Worm (Caenorhabditis elegans) whole organism, young adult: ENCODE results near the gene rpb-12.
A peak's percentile ranks its signal among the peaks of the same experiment; 100 is the strongest.

Experiments
- B0336.3 ChIP-seq: fragments of 200-800 bp; sonication (Bioruptor generic); IDR thresholded peaks from 2 replicates; pipeline ENCODE4 v1.3.6; 2022; ENCODE audit warnings: missing genetic modification characterization, missing compliant biosample characterization
- C17E4.6 ChIP-seq: fragments of 200-800 bp; sonication (Bioruptor generic); IDR thresholded peaks from 2 replicates; pipeline ENCODE4 v1.3.6; 2022; ENCODE audit warnings: missing genetic modification reagents, missing genetic modification characterization, missing compliant biosample characterization
- F10E7.11 ChIP-seq: sonication (generic microtip); optimal IDR thresholded peaks from 2 replicates; lab custom pipeline; 2017; ENCODE audit warnings: mild to moderate bottlenecking, missing genetic modification characterization, moderate library complexity, missing compliant biosample characterization
- K12H6.12 ChIP-seq: fragments of 200-800 bp; sonication (Bioruptor generic); optimal IDR thresholded peaks from 2 replicates; lab custom pipeline; 2018; ENCODE audit warnings: mild to moderate bottlenecking, missing genetic modification characterization, missing compliant biosample characterization
- T26A5.8 ChIP-seq: sonication (generic microtip); optimal IDR thresholded peaks from 2 replicates; lab custom pipeline; 2016; ENCODE audit warnings: missing genetic modification characterization, missing compliant biosample characterization
- Y56A3A.18 ChIP-seq: fragments of 200-800 bp; sonication (Bioruptor generic); IDR thresholded peaks from 2 replicates; pipeline ENCODE4 v1.3.6; 2022; ENCODE audit warnings: missing genetic modification reagents, missing genetic modification characterization, missing compliant biosample characterization
- Y95B8A.8 ChIP-seq: fragments of 200-800 bp; sonication (Bioruptor generic); IDR thresholded peaks from 2 replicates; pipeline ENCODE4 v1.3.6; 2022; ENCODE audit warnings: missing genetic modification reagents, missing genetic modification characterization, missing compliant biosample characterization
- ZK185.1 ChIP-seq: sonication (generic microtip); optimal IDR thresholded peaks from 2 replicates; lab custom pipeline; 2016; ENCODE audit warnings: mild to moderate bottlenecking, missing genetic modification characterization, missing compliant biosample characterization; ENCODE audit not compliant: poor library complexity, severe bottlenecking
- ama-1 ChIP-seq, 3 experiments: fragments of 150-350 bp in 1 of 3; sonication (generic microtip) in 2 of 3; optimal IDR thresholded peaks; 2 replicates each; lab custom pipeline; 2014 to 2018; ENCODE audit warnings: missing biosample characterization in 2 of 3, missing genetic modification characterization in 2 of 3, missing genetic modification reagents in 2 of 3
- atf-7 ChIP-seq: sonication (generic microtip); optimal IDR thresholded peaks from 2 replicates; lab custom pipeline; 2017; ENCODE audit warnings: mild to moderate bottlenecking, missing genetic modification characterization, missing compliant biosample characterization
- attf-5 ChIP-seq: fragments of 200-800 bp; sonication (Bioruptor generic); optimal IDR thresholded peaks from 2 replicates; lab custom pipeline; 2018; ENCODE audit warnings: mild to moderate bottlenecking, missing genetic modification characterization, missing compliant biosample characterization
- attf-6 ChIP-seq: fragments of 200-800 bp; sonication (Bioruptor generic); IDR thresholded peaks from 2 replicates; pipeline ENCODE4 v1.3.6; 2022; ENCODE audit warnings: missing genetic modification reagents, missing genetic modification characterization, missing compliant biosample characterization
- ceh-27 ChIP-seq: fragments of 200-800 bp; sonication (Bioruptor generic); optimal IDR thresholded peaks from 2 replicates; lab custom pipeline; 2018; ENCODE audit warnings: mild to moderate bottlenecking, missing genetic modification characterization, moderate library complexity, missing compliant biosample characterization
- ceh-40 ChIP-seq: fragments of 200-800 bp; sonication (Bioruptor generic); IDR thresholded peaks from 2 replicates; pipeline ENCODE4 v1.3.6; 2022; ENCODE audit warnings: missing genetic modification characterization, missing compliant biosample characterization
- ceh-91 ChIP-seq: fragments of 200-800 bp; sonication (Bioruptor generic); IDR thresholded peaks from 2 replicates; pipeline ENCODE4 v1.3.6; 2022; ENCODE audit warnings: missing genetic modification reagents, missing genetic modification characterization, missing compliant biosample characterization
- chd-7 ChIP-seq: sonication (generic microtip); optimal IDR thresholded peaks from 2 replicates; lab custom pipeline; 2016; ENCODE audit warnings: mild to moderate bottlenecking, missing genetic modification characterization, moderate library complexity, missing compliant biosample characterization
- dox-1 ChIP-seq: fragments of 200-800 bp; sonication (Bioruptor generic); IDR thresholded peaks from 2 replicates; pipeline ENCODE4 v1.3.6; 2022; ENCODE audit warnings: missing genetic modification reagents, missing genetic modification characterization, missing compliant biosample characterization
- dpff-1 ChIP-seq: sonication (generic microtip); optimal IDR thresholded peaks from 2 replicates; lab custom pipeline; 2017; ENCODE audit warnings: mild to moderate bottlenecking, missing genetic modification characterization, missing compliant biosample characterization
- efl-1 ChIP-seq: fragments of 150-350 bp; optimal IDR thresholded peaks from 2 replicates; lab custom pipeline; 2014; ENCODE audit warnings: missing biosample characterization, missing genetic modification reagents, missing genetic modification characterization
- egl-44 ChIP-seq: fragments of 200-800 bp; sonication (Bioruptor generic); IDR thresholded peaks from 2 replicates; pipeline ENCODE4 v1.3.6; 2022; ENCODE audit warnings: missing genetic modification reagents, missing genetic modification characterization, missing compliant biosample characterization
- egrh-3 ChIP-seq: fragments of 200-800 bp; sonication (Bioruptor generic); IDR thresholded peaks from 2 replicates; pipeline ENCODE4 v1.3.6; 2022; ENCODE audit warnings: missing genetic modification reagents, missing genetic modification characterization, missing compliant biosample characterization
- ets-4 ChIP-seq: fragments of 200-800 bp; sonication (Bioruptor generic); optimal IDR thresholded peaks from 2 replicates; lab custom pipeline; 2018; ENCODE audit warnings: mild to moderate bottlenecking, missing genetic modification characterization, missing compliant biosample characterization
- him-1 ChIP-seq: sonication (generic microtip); optimal IDR thresholded peaks from 2 replicates; lab custom pipeline; 2016; ENCODE audit warnings: missing genotype, missing genetic modification reagents, missing genetic modification characterization, missing compliant biosample characterization
- hmg-1.2 ChIP-seq: fragments of 200-800 bp; sonication (Bioruptor generic); IDR thresholded peaks from 2 replicates; pipeline ENCODE4 v1.3.6; 2022; ENCODE audit warnings: missing genetic modification reagents, missing genetic modification characterization, missing compliant biosample characterization
- hmg-20 ChIP-seq: fragments of 200-800 bp; sonication (Bioruptor generic); IDR thresholded peaks from 2 replicates; pipeline ENCODE4 v1.3.6; 2022; ENCODE audit warnings: missing genetic modification reagents, missing genetic modification characterization, missing compliant biosample characterization
- hrde-1 ChIP-seq: sonication (generic microtip); optimal IDR thresholded peaks from 2 replicates; lab custom pipeline; 2016; ENCODE audit warnings: missing genetic modification characterization, mild to moderate bottlenecking, missing compliant biosample characterization, moderate library complexity, missing genotype, missing genetic modification reagents, borderline replicate concordance
- lag-1 ChIP-seq: fragments of 200-800 bp; sonication (Bioruptor generic); IDR thresholded peaks from 2 replicates; pipeline ENCODE4 v1.3.6; 2022; ENCODE audit warnings: missing genetic modification reagents, missing genetic modification characterization, missing compliant biosample characterization
- let-526 ChIP-seq: fragments of 200-800 bp; sonication (Bioruptor generic); IDR thresholded peaks from 2 replicates; pipeline ENCODE4 v1.3.6; 2022; ENCODE audit warnings: missing genetic modification reagents, missing genetic modification characterization, missing compliant biosample characterization
- lin-35 ChIP-seq, 3 experiments: fragments of 150-350 bp in 2 of 3; sonication (generic microtip) in 1 of 3; optimal IDR thresholded peaks; 2 replicates each; lab custom pipeline; 2014 to 2018; ENCODE audit warnings: missing biosample characterization in 3 of 3, missing genetic modification characterization in 3 of 3, missing genetic modification reagents in 3 of 3
- lin-54 ChIP-seq: fragments of 200-800 bp; sonication (Bioruptor generic); optimal IDR thresholded peaks from 2 replicates; lab custom pipeline; 2018; ENCODE audit warnings: mild to moderate bottlenecking, missing genetic modification characterization, missing compliant biosample characterization
- lir-1 ChIP-seq: fragments of 200-800 bp; sonication (Bioruptor generic); conservative IDR thresholded peaks from 2 replicates; pipeline ENCODE4 v1.3.6; 2022; ENCODE audit warnings: missing genetic modification reagents, missing genetic modification characterization, missing compliant biosample characterization
- lsl-1 ChIP-seq: fragments of 200-800 bp; sonication (Bioruptor generic); optimal IDR thresholded peaks from 2 replicates; lab custom pipeline; 2018; ENCODE audit warnings: mild to moderate bottlenecking, missing genetic modification characterization, moderate library complexity, missing compliant biosample characterization
- lsy-27 ChIP-seq: sonication (generic microtip); optimal IDR thresholded peaks from 2 replicates; lab custom pipeline; 2017; ENCODE audit warnings: missing genetic modification characterization, mild to moderate bottlenecking, missing compliant biosample characterization, antibody characterized with exemption, missing genotype, borderline replicate concordance; ENCODE audit not compliant: insufficient read depth
- madf-3 ChIP-seq: fragments of 200-800 bp; sonication (Bioruptor generic); IDR thresholded peaks from 2 replicates; pipeline ENCODE4 v1.3.6; 2022; ENCODE audit warnings: missing genetic modification reagents, missing genetic modification characterization, missing compliant biosample characterization
- madf-6 ChIP-seq: fragments of 200-800 bp; sonication (Bioruptor generic); IDR thresholded peaks from 2 replicates; pipeline ENCODE4 v1.3.6; 2022; ENCODE audit warnings: missing genetic modification reagents, missing genetic modification characterization, missing compliant biosample characterization
- madf-8 ChIP-seq: fragments of 200-800 bp; sonication (Bioruptor generic); conservative IDR thresholded peaks from 2 replicates; pipeline ENCODE4 v1.3.6; 2022; ENCODE audit warnings: missing genetic modification reagents, missing genetic modification characterization, missing compliant biosample characterization
- mxl-1 ChIP-seq: sonication (generic microtip); optimal IDR thresholded peaks from 2 replicates; lab custom pipeline; 2016; ENCODE audit warnings: missing genetic modification characterization, missing compliant biosample characterization
- nhr-120 ChIP-seq: fragments of 200-800 bp; sonication (Bioruptor generic); IDR thresholded peaks from 2 replicates; pipeline ENCODE4 v1.3.6; 2022; ENCODE audit warnings: missing genetic modification characterization, missing compliant biosample characterization
- nhr-179 ChIP-seq: sonication (generic microtip); optimal IDR thresholded peaks from 2 replicates; lab custom pipeline; 2016; ENCODE audit warnings: mild to moderate bottlenecking, missing genetic modification characterization, missing compliant biosample characterization
- rcor-1 ChIP-seq: fragments of 200-800 bp; sonication (Bioruptor generic); IDR thresholded peaks from 2 replicates; pipeline ENCODE4 v1.3.6; 2022; ENCODE audit warnings: missing genetic modification reagents, missing genetic modification characterization, missing compliant biosample characterization
- rec-8 ChIP-seq, 2 experiments: sonication (generic microtip); optimal IDR thresholded peaks; 2 replicates each; lab custom pipeline; 2016; ENCODE audit warnings: mild to moderate bottlenecking in 2 of 2, missing genetic modification characterization in 2 of 2, missing genetic modification reagents in 2 of 2, missing genotype in 2 of 2, missing biosample characterization in 1 of 2, missing compliant biosample characterization in 1 of 2, moderate library complexity in 1 of 2
- sdz-38 ChIP-seq: sonication (generic microtip); optimal IDR thresholded peaks from 2 replicates; lab custom pipeline; 2016; ENCODE audit warnings: missing genotype, missing genetic modification characterization, missing compliant biosample characterization
- snpc-4 ChIP-seq, 5 experiments: fragments of 150-350 bp in 1 of 5; sonication (generic microtip) in 4 of 5; optimal IDR thresholded peaks; 2 replicates each; lab custom pipeline; 2014 to 2018; ENCODE audit warnings: missing genetic modification characterization in 5 of 5, missing biosample characterization in 3 of 5, antibody characterized with exemption in 2 of 5, mild to moderate bottlenecking in 2 of 5, missing compliant biosample characterization in 2 of 5, missing genotype in 2 of 5, moderate library complexity in 2 of 5, missing genetic modification reagents in 1 of 5
- tlf-1 ChIP-seq: fragments of 200-800 bp; sonication (Bioruptor generic); optimal IDR thresholded peaks from 2 replicates; lab custom pipeline; 2018; ENCODE audit warnings: mild to moderate bottlenecking, missing genetic modification characterization, missing compliant biosample characterization
- xnd-1 ChIP-seq: sonication (generic microtip); optimal IDR thresholded peaks from 2 replicates; lab custom pipeline; 2016; ENCODE audit warnings: missing genotype, missing genetic modification reagents, missing genetic modification characterization, missing compliant biosample characterization
- zim-3 ChIP-seq: sonication (generic microtip); optimal IDR thresholded peaks from 2 replicates; lab custom pipeline; 2017; ENCODE audit warnings: mild to moderate bottlenecking, missing genetic modification characterization, moderate library complexity, missing compliant biosample characterization
- ztf-22 ChIP-seq: fragments of 200-800 bp; sonication (Bioruptor generic); optimal IDR thresholded peaks from 2 replicates; lab custom pipeline; 2018; ENCODE audit warnings: mild to moderate bottlenecking, missing genetic modification characterization, moderate library complexity, missing compliant biosample characterization
- ztf-26 ChIP-seq: sonication (generic microtip); optimal IDR thresholded peaks from 2 replicates; lab custom pipeline; 2017; ENCODE audit warnings: missing genetic modification characterization, missing compliant biosample characterization

rpb-12 gene

DNA sequence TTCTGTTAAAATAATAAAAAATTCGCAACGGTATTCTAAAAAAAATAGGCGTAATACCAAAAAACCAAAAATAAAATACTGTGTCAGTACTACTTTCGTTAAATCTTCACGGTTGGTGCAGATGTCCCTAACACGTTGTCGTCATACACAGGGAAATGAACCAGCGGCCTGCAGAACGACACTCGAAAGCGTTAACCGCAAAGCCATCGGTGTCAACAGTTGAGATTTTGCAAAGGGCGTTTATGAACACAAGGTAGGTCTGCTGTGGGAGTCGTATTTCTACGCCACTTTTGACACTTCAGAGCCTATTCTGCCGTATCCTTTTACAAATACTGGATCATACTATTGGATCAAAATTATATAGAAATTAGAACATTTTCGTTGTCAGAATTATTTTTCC is 44.5 kb upstream of the rpb-12 start (continued):
- peak; percentile 30 for TF ChIP-seq F10E7.11
- no peak for TF ChIP-seq Y95B8A.8 (GFP tag; lab: Robert Waterston, UW)
- peak; percentile 68 for TF ChIP-seq snpc-4 (GFP tag; optimal IDR thresholded peaks at IDR 0.05; lab: Kevin White, UChicago)
- peak in 3 of 4 experiments; percentile 48 to 80 (median 69) for TF ChIP-seq snpc-4 (tag; optimal IDR thresholded peaks at IDR 0.05; lab: Kevin White, UChicago)
- no peak for TF ChIP-seq sdz-38 (tag; lab: Kevin White, UChicago)
- TF ChIP-seq zim-3 (tag; lab: Kevin White, UChicago): peak; percentile 62
- no peak for TF ChIP-seq lin-54 (GFP tag; lab: Kevin White, UChicago)
- TF ChIP-seq ztf-26 (tag; lab: Kevin White, UChicago): peak; percentile 27
- TF ChIP-seq attf-5 (GFP tag; lab: Kevin White, UChicago): no peak
- no peak for TF ChIP-seq egrh-3 (GFP tag; lab: Robert Waterston, UW)
- TF ChIP-seq egl-44 (GFP tag; lab: Robert Waterston, UW): no peak; the same call in 1 of the 2 replicates
- TF ChIP-seq nhr-179 (tag; lab: Kevin White, UChicago): no peak
- TF ChIP-seq rec-8 (tag; optimal IDR thresholded peaks at IDR 0.05; lab: Kevin White, UChicago): peak; percentile 30 to 71
- TF ChIP-seq lin-35 (GFP tag; optimal IDR thresholded peaks at IDR 0.05; lab: Kevin White, UChicago): no peak
- no peak for TF ChIP-seq K12H6.12 (tag; lab: Kevin White, UChicago)
- TF ChIP-seq madf-8 (GFP tag; lab: Robert Waterston, UW): 0 out of 2 replicates have a peak, but pooled peaks have one; percentile 5
- TF ChIP-seq C17E4.6 (GFP tag; lab: Robert Waterston, UW): no peak
- peak; percentile 89 for TF ChIP-seq him-1 (tag; lab: Kevin White, UChicago)
- no peak for TF ChIP-seq T26A5.8 (tag; lab: Kevin White, UChicago)
- TF ChIP-seq hrde-1 (tag; lab: Kevin White, UChicago): no peak
- 0 out of 2 replicates have a peak, but pooled peaks have one; percentile 25 for TF ChIP-seq let-526
- TF ChIP-seq ets-4 (GFP tag; lab: Kevin White, UChicago): no peak
- 0 out of 2 replicates have a peak, but pooled peaks have one; percentile 26 for TF ChIP-seq Y56A3A.18
- TF ChIP-seq atf-7 (tag; lab: Kevin White, UChicago): no peak
- no peak for TF ChIP-seq rcor-1 (GFP tag; lab: Robert Waterston, UW)
- no peak for TF ChIP-seq dox-1 (GFP tag; lab: Robert Waterston, UW)
- no peak for TF ChIP-seq madf-6 (GFP tag; lab: Robert Waterston, UW)
- TF ChIP-seq lsy-27 (tag; lab: Kevin White, UChicago): peak; percentile 29
- TF ChIP-seq tlf-1 (GFP tag; lab: Kevin White, UChicago): no peak
- TF ChIP-seq nhr-120 (GFP tag; lab: Robert Waterston, UW): no peak
- no peak for TF ChIP-seq ama-1 (optimal IDR thresholded peaks at IDR 0.05; lab: Kevin White, UChicago)
- TF ChIP-seq ama-1 (GFP tag; optimal IDR thresholded peaks at IDR 0.05; lab: Kevin White, UChicago): peak; percentile 26 to 62
- no peak for TF ChIP-seq chd-7
- TF ChIP-seq attf-6 (GFP tag; lab: Robert Waterston, UW): peak; percentile 61; the same call in 1 of the 2 replicates
- TF ChIP-seq lag-1 (GFP tag; lab: Robert Waterston, UW): no peak
- TF ChIP-seq ztf-22 (GFP tag; lab: Kevin White, UChicago): no peak
- TF ChIP-seq ceh-40 (GFP tag; lab: Robert Waterston, UW): no peak
- no peak for TF ChIP-seq ceh-91 (GFP tag; lab: Robert Waterston, UW)
- TF ChIP-seq, all 124 proteins: peak for 49

DNA sequence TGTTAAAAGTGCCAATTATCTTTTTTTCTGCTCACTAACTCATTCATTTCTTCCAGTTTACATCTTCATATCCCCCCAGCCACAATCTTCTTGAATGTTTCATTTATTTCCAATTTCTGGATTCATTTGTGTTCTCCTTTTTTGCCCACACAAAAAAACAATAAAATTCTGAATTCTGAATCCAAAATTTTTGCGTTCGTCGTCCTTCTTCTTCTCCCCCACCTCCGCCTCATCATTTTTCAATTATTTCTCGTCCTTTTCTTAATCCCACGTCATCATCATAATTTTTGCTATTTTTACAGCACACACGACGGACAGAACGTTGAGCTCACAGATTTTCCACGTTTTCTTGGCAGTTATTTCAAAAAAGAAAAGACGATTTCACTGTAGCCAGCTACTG is 37.9 kb upstream of the rpb-12 start, which contains the start of gene C07C7.1:
Gene C07C7.1 (plus strand): TSS at position 301 of the 400 bp plus-strand sequence.
- TF ChIP-seq xnd-1 (tag; lab: Kevin White, UChicago) (no peak), efl-1 (GFP tag; lab: Kevin White, UChicago) (no peak), lsl-1 (no peak), madf-3 (GFP tag; lab: Robert Waterston, UW) (no peak), lag-1 (GFP tag; lab: Robert Waterston, UW) (no peak), ZK185.1 (tag; lab: Kevin White, UChicago) (no peak), mxl-1 (tag; lab: Kevin White, UChicago) (no peak), ceh-27 (no peak), dpff-1 (tag; lab: Kevin White, UChicago) (no peak), lir-1 (GFP tag; lab: Robert Waterston, UW) (no peak), hmg-20 (GFP tag; lab: Robert Waterston, UW) (no peak), B0336.3 (no peak), hmg-1.2 (GFP tag; lab: Robert Waterston, UW) (no peak)
